Worm (Caenorhabditis elegans) whole organism, late embryonic: Measurements from ENCODE around the gene ets-10.

Source experiments
- C38D4.7 ChIP-seq: fragments of 200-800 bp; sonication (Bioruptor generic); optimal IDR thresholded peaks from 2 replicates; lab custom pipeline; 2018; ENCODE audit warnings: mild to moderate bottlenecking, missing genetic modification characterization, moderate library complexity, missing compliant biosample characterization
- ahr-1 ChIP-seq: sonication (generic microtip); optimal IDR thresholded peaks from 2 replicates; lab custom pipeline; 2016; ENCODE audit warnings: missing genetic modification characterization, missing compliant biosample characterization
- ama-1 ChIP-seq: fragments of 150-350 bp; optimal IDR thresholded peaks from 2 replicates; lab custom pipeline; 2014
- ceh-14 ChIP-seq: sonication (generic microtip); optimal IDR thresholded peaks from 2 replicates; lab custom pipeline; 2016; ENCODE audit warnings: missing genotype, missing genetic modification characterization, missing compliant biosample characterization
- ceh-18 ChIP-seq: sonication (generic microtip); optimal IDR thresholded peaks from 2 replicates; lab custom pipeline; 2016; ENCODE audit warnings: missing genetic modification characterization, missing compliant biosample characterization
- ceh-22 ChIP-seq: sonication (generic microtip); optimal IDR thresholded peaks from 2 replicates; lab custom pipeline; 2017; ENCODE audit warnings: missing biosample characterization, missing genetic modification characterization
- ceh-31 ChIP-seq: sonication (generic microtip); optimal IDR thresholded peaks from 2 replicates; lab custom pipeline; 2016; ENCODE audit warnings: missing genetic modification characterization, missing compliant biosample characterization
- ceh-48 ChIP-seq: sonication (generic microtip); optimal IDR thresholded peaks from 2 replicates; lab custom pipeline; 2016; ENCODE audit warnings: missing genetic modification characterization, inconsistent platforms, missing compliant biosample characterization
- ceh-6 ChIP-seq: fragments of 200-800 bp; sonication (Bioruptor generic); optimal IDR thresholded peaks from 2 replicates; lab custom pipeline; 2018; ENCODE audit warnings: mild to moderate bottlenecking, missing genetic modification characterization, missing compliant biosample characterization
- ceh-9 ChIP-seq: sonication (generic microtip); optimal IDR thresholded peaks from 2 replicates; lab custom pipeline; 2016; ENCODE audit warnings: mild to moderate bottlenecking, missing genetic modification characterization, inconsistent platforms, missing compliant biosample characterization
- che-1 ChIP-seq: sonication (generic microtip); optimal IDR thresholded peaks from 2 replicates; lab custom pipeline; 2016; ENCODE audit warnings: mild to moderate bottlenecking, missing genetic modification characterization, missing compliant biosample characterization
- dve-1 ChIP-seq: sonication (generic microtip); optimal IDR thresholded peaks from 2 replicates; lab custom pipeline; 2017; ENCODE audit warnings: antibody characterized with exemption, mild to moderate bottlenecking, missing genetic modification characterization, missing compliant biosample characterization
- elt-2 ChIP-seq: sonication (generic microtip); optimal IDR thresholded peaks from 2 replicates; lab custom pipeline; 2016; ENCODE audit warnings: missing genetic modification reagents, missing genetic modification characterization, missing compliant biosample characterization
- fkh-10 ChIP-seq: fragments of 150-350 bp; optimal IDR thresholded peaks from 2 replicates; lab custom pipeline; 2014; ENCODE audit warnings: missing biosample characterization, missing genetic modification reagents, missing genetic modification characterization
- fkh-6 ChIP-seq: sonication (generic microtip); optimal IDR thresholded peaks from 2 replicates; lab custom pipeline; 2016; ENCODE audit warnings: missing genetic modification characterization, missing compliant biosample characterization
- gmeb-2 ChIP-seq: sonication (generic microtip); optimal IDR thresholded peaks from 2 replicates; lab custom pipeline; 2016; ENCODE audit warnings: missing genetic modification characterization, inconsistent platforms, missing compliant biosample characterization
- hlh-15 ChIP-seq: sonication (generic microtip); optimal IDR thresholded peaks from 2 replicates; lab custom pipeline; 2016; ENCODE audit warnings: missing genetic modification characterization, missing compliant biosample characterization
- hlh-30 ChIP-seq: sonication (generic microtip); optimal IDR thresholded peaks from 2 replicates; lab custom pipeline; 2017; ENCODE audit warnings: antibody characterized with exemption, missing genetic modification characterization, missing compliant biosample characterization; ENCODE audit not compliant: insufficient read depth
- hlh-6 ChIP-seq: sonication (generic microtip); optimal IDR thresholded peaks from 2 replicates; lab custom pipeline; 2016; ENCODE audit warnings: missing genotype, missing genetic modification characterization, missing compliant biosample characterization
- madf-2 ChIP-seq: sonication (generic microtip); optimal IDR thresholded peaks from 2 replicates; lab custom pipeline; 2017; ENCODE audit warnings: missing genetic modification characterization, missing compliant biosample characterization
- mec-3 ChIP-seq: sonication (generic microtip); optimal IDR thresholded peaks from 2 replicates; lab custom pipeline; 2016; ENCODE audit warnings: borderline replicate concordance, missing genetic modification characterization, missing compliant biosample characterization
- nfya-1 ChIP-seq: sonication (generic microtip); optimal IDR thresholded peaks from 2 replicates; lab custom pipeline; 2017; ENCODE audit warnings: missing genetic modification characterization, mild to moderate bottlenecking, missing compliant biosample characterization, antibody characterized with exemption, moderate library complexity
- npax-4 ChIP-seq: sonication (generic microtip); optimal IDR thresholded peaks from 2 replicates; lab custom pipeline; 2016; ENCODE audit warnings: missing genetic modification characterization, missing compliant biosample characterization
- odd-2 ChIP-seq: sonication (generic microtip); optimal IDR thresholded peaks from 2 replicates; lab custom pipeline; 2017; ENCODE audit warnings: antibody characterized with exemption, mild to moderate bottlenecking, missing genetic modification characterization, missing compliant biosample characterization
- pat-9 ChIP-seq: fragments of 200-800 bp; sonication (Bioruptor generic); optimal IDR thresholded peaks from 2 replicates; lab custom pipeline; 2018; ENCODE audit warnings: mild to moderate bottlenecking, missing genetic modification characterization, moderate library complexity, missing compliant biosample characterization
- ref-2 ChIP-seq: sonication (generic microtip); optimal IDR thresholded peaks from 2 replicates; lab custom pipeline; 2016; ENCODE audit warnings: missing genetic modification characterization, missing compliant biosample characterization
- sox-2 ChIP-seq: fragments of 200-800 bp; sonication (Bioruptor generic); IDR thresholded peaks from 2 replicates; pipeline ENCODE4 v1.3.6; 2022; ENCODE audit warnings: missing genetic modification reagents, missing genetic modification characterization, missing compliant biosample characterization
- syd-9 ChIP-seq: sonication (generic microtip); optimal IDR thresholded peaks from 2 replicates; lab custom pipeline; 2016; ENCODE audit warnings: mild to moderate bottlenecking, missing genetic modification characterization, moderate library complexity, missing compliant biosample characterization
- tbx-2 ChIP-seq: sonication (generic microtip); optimal IDR thresholded peaks from 2 replicates; lab custom pipeline; 2016; ENCODE audit warnings: missing genetic modification characterization, missing compliant biosample characterization
- ttx-3 ChIP-seq: sonication (generic microtip); optimal IDR thresholded peaks from 2 replicates; lab custom pipeline; 2016; ENCODE audit warnings: missing genetic modification reagents, missing genetic modification characterization, missing compliant biosample characterization
- unc-42 ChIP-seq: sonication (generic microtip); optimal IDR thresholded peaks from 2 replicates; lab custom pipeline; 2016; ENCODE audit warnings: missing genotype, missing genetic modification characterization, missing compliant biosample characterization
- unc-55 ChIP-seq: sonication (generic microtip); optimal IDR thresholded peaks from 2 replicates; lab custom pipeline; 2017; ENCODE audit warnings: missing biosample characterization, missing genetic modification reagents, missing genetic modification characterization
- ztf-16 ChIP-seq: sonication (generic microtip); optimal IDR thresholded peaks from 2 replicates; lab custom pipeline; 2017; ENCODE audit warnings: missing genetic modification characterization, missing compliant biosample characterization

The ets-10 gene

ce11 chrX:4265283-4265907 lies 18.6 kb upstream of the ets-10 start, which contains the start of gene coel-1 (continued):
- peak; percentile 85 for TF ChIP-seq ceh-31 (tag; lab: Kevin White, UChicago)
- peak; percentile 52 for TF ChIP-seq ztf-16 (tag; lab: Kevin White, UChicago)
- TF ChIP-seq elt-2 = no peak
- TF ChIP-seq hlh-15 = no peak
- peak; percentile 52 for TF ChIP-seq unc-42 (tag; lab: Kevin White, UChicago)
- peak; percentile 87 for TF ChIP-seq tbx-2 (tag; lab: Kevin White, UChicago)
- TF ChIP-seq hlh-6 (tag; lab: Kevin White, UChicago) = no peak
- peak; percentile 57 for TF ChIP-seq ref-2
- TF ChIP-seq ttx-3 (tag; lab: Kevin White, UChicago) = no peak
- no peak for TF ChIP-seq ceh-48 (tag; lab: Kevin White, UChicago)
- no peak for TF ChIP-seq odd-2 (tag; lab: Kevin White, UChicago)
- no peak for TF ChIP-seq ceh-6 (GFP tag; lab: Kevin White, UChicago)
- peak; percentile 38 for TF ChIP-seq fkh-10
- TF ChIP-seq che-1 (tag; lab: Kevin White, UChicago) = no peak
- TF ChIP-seq ahr-1 (tag; lab: Kevin White, UChicago) = no peak
- peak; percentile 30 for TF ChIP-seq fkh-6 (tag; lab: Kevin White, UChicago)

- TF ChIP-seq hlh-30 (tag; lab: Kevin White, UChicago) (peak; percentile 17), elt-2 (no peak), ceh-18 (tag; lab: Kevin White, UChicago) (peak; percentile 53)
- TF ChIP-seq, all 69 proteins: peak for 2
Measured at ce11 chrX:4266178-4266931, 17.6 kb upstream of the ets-10 start.

ce11 chrX:4268396-4268795 lies 15.6 kb upstream of the ets-10 start:
- TF ChIP-seq elt-2 = peak; percentile 79
- TF ChIP-seq syd-9 (tag; lab: Kevin White, UChicago) = no peak
- TF ChIP-seq, all 69 proteins: peak for 1

ce11 chrX:4273614-4274013 lies 10.4 kb upstream of the ets-10 start, which contains the start of gene C52B9.10:
Gene C52B9.10 (plus strand): TSS chrX:4273914.
- no peak for TF ChIP-seq ahr-1 (tag; lab: Kevin White, UChicago)

ce11 chrX:4274116-4274515 lies 9.9 kb upstream of the ets-10 start, which contains the start of gene mec-18:
Gene mec-18 (minus strand): TSS chrX:4274216.
- TF ChIP-seq ceh-9 = no peak
- no peak for TF ChIP-seq ceh-31 (tag; lab: Kevin White, UChicago)
- TF ChIP-seq hlh-6 (tag; lab: Kevin White, UChicago) = no peak
- TF ChIP-seq fkh-6 (tag; lab: Kevin White, UChicago) = no peak
- no peak for TF ChIP-seq hlh-15
- no peak for TF ChIP-seq odd-2 (tag; lab: Kevin White, UChicago)
- TF ChIP-seq, all 69 proteins: peak for 0

ce11 chrX:4279294-4279782 lies 4.7 kb upstream of the ets-10 start, which contains the start of the genes twk-28 and ets-9:
Gene twk-28 (minus strand): TSS chrX:4279344.
Gene ets-9 (plus strand): TSS chrX:4279703.
- TF ChIP-seq unc-55 (GFP tag; lab: Kevin White, UChicago) (no peak), mec-3 (tag; lab: Kevin White, UChicago) (no peak)

ce11 chrX:4282380-4282779 lies 1.6 kb upstream of the ets-10 start, which contains the start of gene C52B9.19:
Gene C52B9.19 (plus strand): TSS chrX:4282555.
- TF ChIP-seq pat-9 (tag; lab: Kevin White, UChicago) (no peak), ama-1 (no peak), unc-55 (GFP tag; lab: Kevin White, UChicago) (no peak), dve-1 (no peak), sox-2 (GFP tag; lab: Robert Waterston, UW) (no peak), ceh-14 (tag; lab: Kevin White, UChicago) (no peak), C38D4.7 (no peak), npax-4 (tag; lab: Kevin White, UChicago) (no peak), ceh-22 (tag; lab: Kevin White, UChicago) (no peak), che-1 (tag; lab: Kevin White, UChicago) (no peak), ahr-1 (tag; lab: Kevin White, UChicago) (no peak), gmeb-2 (tag; lab: Kevin White, UChicago) (no peak), hlh-6 (tag; lab: Kevin White, UChicago) (no peak), ceh-18 (tag; lab: Kevin White, UChicago) (no peak), fkh-6 (tag; lab: Kevin White, UChicago) (no peak), madf-2 (no peak), nfya-1 (tag; lab: Kevin White, UChicago) (no peak)
- TF ChIP-seq, all 69 proteins: peak for 0
